Worm (Caenorhabditis elegans) whole organism, young adult: ENCODE measurements around the gene F44E2.10.

Experiments used
- B0019.2 ChIP-seq: fragments of 200-800 bp; sonication (Bioruptor generic); conservative IDR thresholded peaks from 2 replicates; pipeline ENCODE4 v1.3.6; 2022; ENCODE audit warnings: missing genetic modification reagents, missing genetic modification characterization, missing compliant biosample characterization
- F37B4.10 ChIP-seq: fragments of 200-800 bp; sonication (Bioruptor generic); IDR thresholded peaks from 2 replicates; pipeline ENCODE4 v1.3.6; 2022; ENCODE audit warnings: missing genetic modification characterization, missing compliant biosample characterization
- F39B2.1 ChIP-seq: fragments of 200-800 bp; sonication (Bioruptor generic); IDR thresholded peaks from 2 replicates; pipeline ENCODE4 v1.3.6; 2022; ENCODE audit warnings: missing genetic modification reagents, missing genetic modification characterization, missing compliant biosample characterization
- F52B5.7 ChIP-seq: sonication (generic microtip); optimal IDR thresholded peaks from 2 replicates; lab custom pipeline; 2016; ENCODE audit warnings: mild to moderate bottlenecking, missing genetic modification characterization, missing compliant biosample characterization
- F55B11.4 ChIP-seq: sonication (generic microtip); optimal IDR thresholded peaks from 2 replicates; lab custom pipeline; 2016; ENCODE audit warnings: missing compliant biosample characterization, missing genetic modification characterization, borderline replicate concordance; ENCODE audit not compliant: insufficient read depth
- F57A8.1 ChIP-seq: fragments of 200-800 bp; sonication (Bioruptor generic); optimal IDR thresholded peaks from 2 replicates; lab custom pipeline; 2018; ENCODE audit warnings: mild to moderate bottlenecking, missing genetic modification characterization, moderate library complexity, missing compliant biosample characterization
- F57C9.4 ChIP-seq: sonication (generic microtip); optimal IDR thresholded peaks from 2 replicates; lab custom pipeline; 2017; ENCODE audit warnings: mild to moderate bottlenecking, missing genetic modification characterization, missing compliant biosample characterization
- K11D2.4 ChIP-seq: fragments of 200-800 bp; sonication (Bioruptor generic); IDR thresholded peaks from 2 replicates; pipeline ENCODE4 v1.3.6; 2022; ENCODE audit warnings: missing genetic modification reagents, missing genetic modification characterization, missing compliant biosample characterization
- Y53F4B.3 ChIP-seq: fragments of 200-800 bp; sonication (Bioruptor generic); IDR thresholded peaks from 2 replicates; pipeline ENCODE4 v1.3.6; 2022; ENCODE audit warnings: missing genetic modification reagents, missing genetic modification characterization, missing compliant biosample characterization
- Y53G8AR.9 ChIP-seq: fragments of 200-800 bp; sonication (Bioruptor generic); conservative IDR thresholded peaks from 2 replicates; pipeline ENCODE4 v1.3.6; 2022; ENCODE audit warnings: missing genetic modification reagents, missing genetic modification characterization, missing compliant biosample characterization
- Y56A3A.18 ChIP-seq: fragments of 200-800 bp; sonication (Bioruptor generic); IDR thresholded peaks from 2 replicates; pipeline ENCODE4 v1.3.6; 2022; ENCODE audit warnings: missing genetic modification reagents, missing genetic modification characterization, missing compliant biosample characterization
- Y95B8A.8 ChIP-seq: fragments of 200-800 bp; sonication (Bioruptor generic); IDR thresholded peaks from 2 replicates; pipeline ENCODE4 v1.3.6; 2022; ENCODE audit warnings: missing genetic modification reagents, missing genetic modification characterization, missing compliant biosample characterization
- akir-1 ChIP-seq: fragments of 200-800 bp; sonication (Bioruptor generic); optimal IDR thresholded peaks from 2 replicates; lab custom pipeline; 2018; ENCODE audit warnings: mild to moderate bottlenecking, missing genetic modification characterization, moderate library complexity, missing compliant biosample characterization
- attf-6 ChIP-seq: fragments of 200-800 bp; sonication (Bioruptor generic); IDR thresholded peaks from 2 replicates; pipeline ENCODE4 v1.3.6; 2022; ENCODE audit warnings: missing genetic modification reagents, missing genetic modification characterization, missing compliant biosample characterization
- ccch-3 ChIP-seq: fragments of 200-800 bp; sonication (Bioruptor generic); optimal IDR thresholded peaks from 2 replicates; lab custom pipeline; 2018; ENCODE audit warnings: mild to moderate bottlenecking, missing genetic modification characterization, missing compliant biosample characterization
- ceh-100 ChIP-seq: fragments of 200-800 bp; sonication (Bioruptor generic); IDR thresholded peaks from 2 replicates; pipeline ENCODE4 v1.3.6; 2022; ENCODE audit warnings: missing genetic modification reagents, missing genetic modification characterization, missing compliant biosample characterization
- ceh-58 ChIP-seq: fragments of 200-800 bp; sonication (Bioruptor generic); IDR thresholded peaks from 2 replicates; pipeline ENCODE4 v1.3.6; 2022; ENCODE audit warnings: missing genetic modification characterization, missing compliant biosample characterization
- ceh-91 ChIP-seq: fragments of 200-800 bp; sonication (Bioruptor generic); IDR thresholded peaks from 2 replicates; pipeline ENCODE4 v1.3.6; 2022; ENCODE audit warnings: missing genetic modification reagents, missing genetic modification characterization, missing compliant biosample characterization
- chd-7 ChIP-seq: sonication (generic microtip); optimal IDR thresholded peaks from 2 replicates; lab custom pipeline; 2016; ENCODE audit warnings: mild to moderate bottlenecking, missing genetic modification characterization, moderate library complexity, missing compliant biosample characterization
- efl-1 ChIP-seq: fragments of 150-350 bp; optimal IDR thresholded peaks from 2 replicates; lab custom pipeline; 2014; ENCODE audit warnings: missing biosample characterization, missing genetic modification reagents, missing genetic modification characterization
- egl-18 ChIP-seq: fragments of 200-800 bp; sonication (Bioruptor generic); IDR thresholded peaks from 2 replicates; pipeline ENCODE4 v1.3.6; 2022; ENCODE audit warnings: missing genetic modification reagents, missing genetic modification characterization, missing compliant biosample characterization
- ets-4 ChIP-seq: fragments of 200-800 bp; sonication (Bioruptor generic); optimal IDR thresholded peaks from 2 replicates; lab custom pipeline; 2018; ENCODE audit warnings: mild to moderate bottlenecking, missing genetic modification characterization, missing compliant biosample characterization
- fkh-3 ChIP-seq: sonication (generic microtip); optimal IDR thresholded peaks from 2 replicates; lab custom pipeline; 2016; ENCODE audit warnings: mild to moderate bottlenecking, missing genetic modification characterization, missing compliant biosample characterization
- him-1 ChIP-seq: sonication (generic microtip); optimal IDR thresholded peaks from 2 replicates; lab custom pipeline; 2016; ENCODE audit warnings: missing genotype, missing genetic modification reagents, missing genetic modification characterization, missing compliant biosample characterization
- hlh-12 ChIP-seq: sonication (generic microtip); optimal IDR thresholded peaks from 2 replicates; lab custom pipeline; 2016; ENCODE audit warnings: missing genetic modification characterization, missing compliant biosample characterization
- hmg-20 ChIP-seq: fragments of 200-800 bp; sonication (Bioruptor generic); IDR thresholded peaks from 2 replicates; pipeline ENCODE4 v1.3.6; 2022; ENCODE audit warnings: missing genetic modification reagents, missing genetic modification characterization, missing compliant biosample characterization
- lag-1 ChIP-seq: fragments of 200-800 bp; sonication (Bioruptor generic); IDR thresholded peaks from 2 replicates; pipeline ENCODE4 v1.3.6; 2022; ENCODE audit warnings: missing genetic modification reagents, missing genetic modification characterization, missing compliant biosample characterization
- let-526 ChIP-seq: fragments of 200-800 bp; sonication (Bioruptor generic); IDR thresholded peaks from 2 replicates; pipeline ENCODE4 v1.3.6; 2022; ENCODE audit warnings: missing genetic modification reagents, missing genetic modification characterization, missing compliant biosample characterization
- lin-40 ChIP-seq: sonication (generic microtip); optimal IDR thresholded peaks from 2 replicates; lab custom pipeline; 2016; ENCODE audit warnings: missing genetic modification characterization, mild to moderate bottlenecking, missing compliant biosample characterization, missing genotype, missing genetic modification reagents
- lir-1 ChIP-seq: fragments of 200-800 bp; sonication (Bioruptor generic); conservative IDR thresholded peaks from 2 replicates; pipeline ENCODE4 v1.3.6; 2022; ENCODE audit warnings: missing genetic modification reagents, missing genetic modification characterization, missing compliant biosample characterization
- lsl-1 ChIP-seq: fragments of 200-800 bp; sonication (Bioruptor generic); optimal IDR thresholded peaks from 2 replicates; lab custom pipeline; 2018; ENCODE audit warnings: mild to moderate bottlenecking, missing genetic modification characterization, moderate library complexity, missing compliant biosample characterization
- lsy-27 ChIP-seq: sonication (generic microtip); optimal IDR thresholded peaks from 2 replicates; lab custom pipeline; 2017; ENCODE audit warnings: missing genetic modification characterization, mild to moderate bottlenecking, missing compliant biosample characterization, antibody characterized with exemption, missing genotype, borderline replicate concordance; ENCODE audit not compliant: insufficient read depth
- madf-8 ChIP-seq: fragments of 200-800 bp; sonication (Bioruptor generic); conservative IDR thresholded peaks from 2 replicates; pipeline ENCODE4 v1.3.6; 2022; ENCODE audit warnings: missing genetic modification reagents, missing genetic modification characterization, missing compliant biosample characterization
- mel-28 ChIP-seq: sonication (generic microtip); optimal IDR thresholded peaks from 2 replicates; lab custom pipeline; 2016; ENCODE audit warnings: borderline replicate concordance, mild to moderate bottlenecking, missing genetic modification characterization, missing compliant biosample characterization
- mes-4 ChIP-seq: sonication (generic microtip); optimal IDR thresholded peaks from 2 replicates; lab custom pipeline; 2016; ENCODE audit warnings: missing genotype, missing genetic modification characterization, missing compliant biosample characterization
- nhr-80 ChIP-seq: sonication (generic microtip); optimal IDR thresholded peaks from 2 replicates; lab custom pipeline; 2016; ENCODE audit warnings: missing genetic modification characterization, missing compliant biosample characterization
- repo-1 ChIP-seq: sonication (generic microtip); optimal IDR thresholded peaks from 2 replicates; lab custom pipeline; 2017; ENCODE audit warnings: mild to moderate bottlenecking, missing genetic modification characterization, missing compliant biosample characterization
- snpc-1.3 ChIP-seq: sonication (generic microtip); optimal IDR thresholded peaks from 2 replicates; lab custom pipeline; 2017; ENCODE audit warnings: missing genetic modification characterization, mild to moderate bottlenecking, missing compliant biosample characterization, antibody characterized with exemption, moderate library complexity, missing genotype, missing genetic modification reagents; ENCODE audit not compliant: insufficient read depth
- snpc-3.4 ChIP-seq: sonication (generic microtip); optimal IDR thresholded peaks from 2 replicates; lab custom pipeline; 2017; ENCODE audit warnings: missing genetic modification characterization, mild to moderate bottlenecking, missing compliant biosample characterization, antibody characterized with exemption, moderate library complexity, missing genotype, missing genetic modification reagents
- somi-1 ChIP-seq: fragments of 200-800 bp; sonication (Bioruptor generic); optimal IDR thresholded peaks from 2 replicates; lab custom pipeline; 2018; ENCODE audit warnings: mild to moderate bottlenecking, missing genetic modification characterization, missing compliant biosample characterization
- ztf-18 ChIP-seq: sonication (generic microtip); optimal IDR thresholded peaks from 2 replicates; lab custom pipeline; 2016; ENCODE audit warnings: missing genotype, mild to moderate bottlenecking, missing genetic modification characterization, missing compliant biosample characterization
- ztf-25 ChIP-seq: fragments of 200-800 bp; sonication (Bioruptor generic); IDR thresholded peaks from 2 replicates; pipeline ENCODE4 v1.3.6; 2022; ENCODE audit warnings: missing genetic modification reagents, missing genetic modification characterization, missing compliant biosample characterization

The F44E2.10 gene

DNA sequence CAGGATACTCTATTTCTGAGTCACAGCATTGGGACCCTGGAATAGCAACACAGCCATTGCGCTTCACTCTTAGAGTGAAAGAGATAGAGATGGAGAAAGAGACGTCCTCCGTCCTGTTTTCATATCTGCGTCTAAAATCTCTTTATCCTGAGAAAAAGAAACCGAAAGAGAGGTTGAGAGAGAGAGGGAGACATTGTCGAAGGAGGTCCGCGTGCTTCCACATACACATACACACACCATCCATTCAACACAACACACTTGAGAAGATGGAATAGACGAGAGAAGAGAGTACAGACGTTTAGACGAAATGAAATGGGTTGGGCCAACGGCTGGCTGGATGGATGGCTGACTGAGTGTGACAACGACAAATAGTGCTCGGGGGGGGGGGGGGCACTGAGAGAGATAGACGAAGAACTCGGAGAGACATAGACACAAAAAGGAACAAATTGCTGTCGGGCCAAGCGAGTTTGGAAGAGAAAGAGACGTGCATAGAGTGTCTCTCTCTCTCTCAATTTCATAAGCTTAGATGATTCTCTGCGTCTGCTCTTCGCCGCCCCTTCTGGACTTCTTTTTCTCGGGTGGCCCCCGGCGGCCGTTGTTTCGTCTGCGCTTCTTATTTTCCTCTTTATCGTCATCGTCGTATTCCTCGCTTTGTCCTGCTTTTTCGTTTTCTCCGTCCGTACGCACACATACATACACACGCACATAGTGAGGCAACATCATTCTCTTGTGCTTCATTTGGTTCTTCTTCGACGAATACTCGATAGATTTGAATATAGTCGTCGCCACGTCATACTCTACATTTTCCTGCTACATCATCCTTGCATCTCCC is 30.7 kb downstream of the F44E2.10 start, which contains the start of gene F54F2.6 (continued):
- no peak for TF ChIP-seq F55B11.4 (tag; lab: Kevin White, UChicago)
- no peak for TF ChIP-seq Y53F4B.3
- TF ChIP-seq fkh-3, result no peak
- no peak for TF ChIP-seq Y95B8A.8 (GFP tag; lab: Robert Waterston, UW)
- no peak for TF ChIP-seq F57A8.1 (GFP tag; lab: Kevin White, UChicago)
- no peak for TF ChIP-seq let-526 (GFP tag; lab: Robert Waterston, UW)
- TF ChIP-seq F37B4.10, result 0 out of 2 replicates have a peak, but pooled peaks have one; percentile 9
- TF ChIP-seq ztf-25 (GFP tag; lab: Robert Waterston, UW), result no peak
- TF ChIP-seq ceh-100 (GFP tag; lab: Robert Waterston, UW), result no peak
- TF ChIP-seq lir-1 (GFP tag; lab: Robert Waterston, UW), result no peak
- TF ChIP-seq snpc-1.3, result no peak
- TF ChIP-seq snpc-3.4, result no peak
- TF ChIP-seq lin-40 (tag; lab: Kevin White, UChicago), result peak; percentile 77
- TF ChIP-seq F57C9.4 (tag; lab: Kevin White, UChicago), result no peak
- TF ChIP-seq hlh-12 (tag; lab: Kevin White, UChicago), result no peak
- TF ChIP-seq egl-18 (GFP tag; lab: Robert Waterston, UW), result 0 out of 2 replicates have a peak, but pooled peaks have one; percentile 8
- TF ChIP-seq madf-8 (GFP tag; lab: Robert Waterston, UW), result no peak
- TF ChIP-seq hmg-20 (GFP tag; lab: Robert Waterston, UW), result no peak
- peak; percentile 57 for TF ChIP-seq repo-1 (tag; lab: Kevin White, UChicago)
- peak; percentile 42 for TF ChIP-seq ets-4 (GFP tag; lab: Kevin White, UChicago)
- no peak for TF ChIP-seq akir-1
- TF ChIP-seq Y56A3A.18, result no peak
- peak; percentile 73; the same call in 1 of the 2 replicates for TF ChIP-seq K11D2.4 (GFP tag; lab: Robert Waterston, UW)
- TF ChIP-seq mes-4 (tag; lab: Kevin White, UChicago), result no peak
- no peak for TF ChIP-seq lsy-27 (tag; lab: Kevin White, UChicago)
- no peak for TF ChIP-seq ccch-3 (GFP tag; lab: Kevin White, UChicago)
- peak; percentile 91 for TF ChIP-seq somi-1 (GFP tag; lab: Kevin White, UChicago)
- TF ChIP-seq Y53G8AR.9, result no peak; the same call in 1 of the 2 replicates
- TF ChIP-seq attf-6, result no peak
- no peak for TF ChIP-seq him-1
- no peak for TF ChIP-seq lag-1 (GFP tag; lab: Robert Waterston, UW)
- TF ChIP-seq mel-28, result no peak
- no peak for TF ChIP-seq B0019.2 (GFP tag; lab: Robert Waterston, UW)
- TF ChIP-seq ztf-18 (tag; lab: Kevin White, UChicago), result no peak
- no peak for TF ChIP-seq efl-1 (GFP tag; lab: Kevin White, UChicago)
- no peak for TF ChIP-seq ceh-91 (GFP tag; lab: Robert Waterston, UW)
- no peak for TF ChIP-seq F52B5.7 (tag; lab: Kevin White, UChicago)
- peak; percentile 61 for TF ChIP-seq nhr-80 (tag; lab: Kevin White, UChicago)
- no peak for TF ChIP-seq lsl-1 (GFP tag; lab: Kevin White, UChicago)
- peak; percentile 82 for TF ChIP-seq chd-7 (tag; lab: Kevin White, UChicago)
- TF ChIP-seq F39B2.1 (GFP tag; lab: Robert Waterston, UW), result no peak
- TF ChIP-seq ceh-58, result no peak
